Worm (Caenorhabditis elegans) whole organism, young adult: Measurements from ENCODE around the gene C09G12.5.

Experiments
- B0336.3 ChIP-seq: fragments of 200-800 bp; sonication (Bioruptor generic); IDR thresholded peaks from 2 replicates; pipeline ENCODE4 v1.3.6; 2022; ENCODE audit warnings: missing genetic modification characterization, missing compliant biosample characterization
- Y56A3A.18 ChIP-seq: fragments of 200-800 bp; sonication (Bioruptor generic); IDR thresholded peaks from 2 replicates; pipeline ENCODE4 v1.3.6; 2022; ENCODE audit warnings: missing genetic modification reagents, missing genetic modification characterization, missing compliant biosample characterization
- ama-1 ChIP-seq, 3 experiments: fragments of 150-350 bp in 1 of 3; sonication (generic microtip) in 2 of 3; optimal IDR thresholded peaks; 2 replicates each; lab custom pipeline; 2014 to 2018; ENCODE audit warnings: missing biosample characterization in 2 of 3, missing genetic modification characterization in 2 of 3, missing genetic modification reagents in 2 of 3
- aptf-3 ChIP-seq: fragments of 200-800 bp; sonication (Bioruptor generic); IDR thresholded peaks from 2 replicates; pipeline ENCODE4 v1.3.6; 2022; ENCODE audit warnings: missing genetic modification characterization, missing compliant biosample characterization
- atf-7 ChIP-seq: sonication (generic microtip); optimal IDR thresholded peaks from 2 replicates; lab custom pipeline; 2017; ENCODE audit warnings: mild to moderate bottlenecking, missing genetic modification characterization, missing compliant biosample characterization
- bed-1 ChIP-seq: fragments of 200-800 bp; sonication (Bioruptor generic); IDR thresholded peaks from 2 replicates; pipeline ENCODE4 v1.3.6; 2022; ENCODE audit warnings: missing genetic modification reagents, missing genetic modification characterization, missing compliant biosample characterization
- cebp-1 ChIP-seq, 2 experiments: fragments of 200-800 bp in 1 of 2; sonication (Bioruptor generic) in 1 of 2; sonication (generic microtip) in 1 of 2; IDR thresholded peaks in 1 of 2; optimal IDR thresholded peaks in 1 of 2; 2 replicates each; pipeline versions ENCODE4 v1.3.6 to Lab custom; 2017 to 2022; ENCODE audit warnings: missing compliant biosample characterization in 2 of 2, missing genetic modification characterization in 2 of 2, mild to moderate bottlenecking in 1 of 2, missing genetic modification reagents in 1 of 2, moderate library complexity in 1 of 2
- ceh-100 ChIP-seq: fragments of 200-800 bp; sonication (Bioruptor generic); IDR thresholded peaks from 2 replicates; pipeline ENCODE4 v1.3.6; 2022; ENCODE audit warnings: missing genetic modification reagents, missing genetic modification characterization, missing compliant biosample characterization
- chd-7 ChIP-seq: sonication (generic microtip); optimal IDR thresholded peaks from 2 replicates; lab custom pipeline; 2016; ENCODE audit warnings: mild to moderate bottlenecking, missing genetic modification characterization, moderate library complexity, missing compliant biosample characterization
- die-1 ChIP-seq: sonication (generic microtip); optimal IDR thresholded peaks from 2 replicates; lab custom pipeline; 2016; ENCODE audit warnings: missing genotype, mild to moderate bottlenecking, missing genetic modification characterization, missing compliant biosample characterization
- dpl-1 ChIP-seq: fragments of 150-350 bp; optimal IDR thresholded peaks from 2 replicates; lab custom pipeline; 2014; ENCODE audit warnings: missing biosample characterization, missing genetic modification reagents, missing genetic modification characterization
- egl-18 ChIP-seq: fragments of 200-800 bp; sonication (Bioruptor generic); IDR thresholded peaks from 2 replicates; pipeline ENCODE4 v1.3.6; 2022; ENCODE audit warnings: missing genetic modification reagents, missing genetic modification characterization, missing compliant biosample characterization
- ekl-4 ChIP-seq: fragments of 200-800 bp; sonication (Bioruptor generic); IDR thresholded peaks from 2 replicates; pipeline ENCODE4 v1.3.6; 2022; ENCODE audit warnings: missing genetic modification reagents, missing genetic modification characterization, missing compliant biosample characterization
- him-1 ChIP-seq: sonication (generic microtip); optimal IDR thresholded peaks from 2 replicates; lab custom pipeline; 2016; ENCODE audit warnings: missing genotype, missing genetic modification reagents, missing genetic modification characterization, missing compliant biosample characterization
- hlh-12 ChIP-seq: sonication (generic microtip); optimal IDR thresholded peaks from 2 replicates; lab custom pipeline; 2016; ENCODE audit warnings: missing genetic modification characterization, missing compliant biosample characterization
- hlh-26 ChIP-seq: fragments of 200-800 bp; sonication (Bioruptor generic); conservative IDR thresholded peaks from 2 replicates; pipeline ENCODE4 v1.3.6; 2022; ENCODE audit warnings: missing genetic modification reagents, missing genetic modification characterization, missing compliant biosample characterization
- hrde-1 ChIP-seq: sonication (generic microtip); optimal IDR thresholded peaks from 2 replicates; lab custom pipeline; 2016; ENCODE audit warnings: missing genetic modification characterization, mild to moderate bottlenecking, missing compliant biosample characterization, moderate library complexity, missing genotype, missing genetic modification reagents, borderline replicate concordance
- let-526 ChIP-seq: fragments of 200-800 bp; sonication (Bioruptor generic); IDR thresholded peaks from 2 replicates; pipeline ENCODE4 v1.3.6; 2022; ENCODE audit warnings: missing genetic modification reagents, missing genetic modification characterization, missing compliant biosample characterization
- madf-3 ChIP-seq: fragments of 200-800 bp; sonication (Bioruptor generic); IDR thresholded peaks from 2 replicates; pipeline ENCODE4 v1.3.6; 2022; ENCODE audit warnings: missing genetic modification reagents, missing genetic modification characterization, missing compliant biosample characterization
- madf-6 ChIP-seq: fragments of 200-800 bp; sonication (Bioruptor generic); IDR thresholded peaks from 2 replicates; pipeline ENCODE4 v1.3.6; 2022; ENCODE audit warnings: missing genetic modification reagents, missing genetic modification characterization, missing compliant biosample characterization
- nhr-80 ChIP-seq: sonication (generic microtip); optimal IDR thresholded peaks from 2 replicates; lab custom pipeline; 2016; ENCODE audit warnings: missing genetic modification characterization, missing compliant biosample characterization
- pbrm-1 ChIP-seq: fragments of 200-800 bp; sonication (Bioruptor generic); IDR thresholded peaks from 2 replicates; pipeline ENCODE4 v1.3.6; 2022; ENCODE audit warnings: missing genetic modification reagents, missing genetic modification characterization, missing compliant biosample characterization
- rcor-1 ChIP-seq: fragments of 200-800 bp; sonication (Bioruptor generic); IDR thresholded peaks from 2 replicates; pipeline ENCODE4 v1.3.6; 2022; ENCODE audit warnings: missing genetic modification reagents, missing genetic modification characterization, missing compliant biosample characterization
- rpc-1 ChIP-seq, 2 experiments: fragments of 150-350 bp in 1 of 2; sonication (generic microtip) in 1 of 2; optimal IDR thresholded peaks; 2 replicates each; lab custom pipeline; 2014 to 2018; ENCODE audit warnings: missing biosample characterization in 1 of 2, missing genetic modification characterization in 1 of 2, missing genetic modification reagents in 1 of 2, missing genotype in 1 of 2
- sdz-38 ChIP-seq: sonication (generic microtip); optimal IDR thresholded peaks from 2 replicates; lab custom pipeline; 2016; ENCODE audit warnings: missing genotype, missing genetic modification characterization, missing compliant biosample characterization
- sea-2 ChIP-seq: fragments of 200-800 bp; sonication (Bioruptor generic); IDR thresholded peaks from 2 replicates; pipeline ENCODE4 v1.3.6; 2022; ENCODE audit warnings: missing genetic modification characterization, missing compliant biosample characterization
- snpc-1.3 ChIP-seq: sonication (generic microtip); optimal IDR thresholded peaks from 2 replicates; lab custom pipeline; 2017; ENCODE audit warnings: missing genetic modification characterization, mild to moderate bottlenecking, missing compliant biosample characterization, antibody characterized with exemption, moderate library complexity, missing genotype, missing genetic modification reagents; ENCODE audit not compliant: insufficient read depth
- snpc-4 ChIP-seq, 5 experiments: fragments of 150-350 bp in 1 of 5; sonication (generic microtip) in 4 of 5; optimal IDR thresholded peaks; 2 replicates each; lab custom pipeline; 2014 to 2018; ENCODE audit warnings: missing genetic modification characterization in 5 of 5, missing biosample characterization in 3 of 5, antibody characterized with exemption in 2 of 5, mild to moderate bottlenecking in 2 of 5, missing compliant biosample characterization in 2 of 5, missing genotype in 2 of 5, moderate library complexity in 2 of 5, missing genetic modification reagents in 1 of 5
- unc-130 ChIP-seq: sonication (generic microtip); optimal IDR thresholded peaks from 2 replicates; lab custom pipeline; 2016; ENCODE audit warnings: missing genetic modification reagents, missing genetic modification characterization, missing compliant biosample characterization
- xnd-1 ChIP-seq: sonication (generic microtip); optimal IDR thresholded peaks from 2 replicates; lab custom pipeline; 2016; ENCODE audit warnings: missing genotype, missing genetic modification reagents, missing genetic modification characterization, missing compliant biosample characterization
- zim-3 ChIP-seq: sonication (generic microtip); optimal IDR thresholded peaks from 2 replicates; lab custom pipeline; 2017; ENCODE audit warnings: mild to moderate bottlenecking, missing genetic modification characterization, moderate library complexity, missing compliant biosample characterization
- ztf-3 ChIP-seq: fragments of 200-800 bp; sonication (Bioruptor generic); optimal IDR thresholded peaks from 2 replicates; lab custom pipeline; 2018; ENCODE audit warnings: mild to moderate bottlenecking, missing genetic modification characterization, missing compliant biosample characterization

The C09G12.5 gene

ce11 chrIV:3504144-3504543 is 25.0 kb downstream of the C09G12.5 start, which contains the start of gene srz-83:
Gene srz-83, plus strand, starts transcription at chrIV:3504444.
- TF ChIP-seq ztf-3: no peak
- no peak for TF ChIP-seq hlh-26 (GFP tag; lab: Robert Waterston, UW)
- TF ChIP-seq madf-3: no peak
- no peak for TF ChIP-seq egl-18 (GFP tag; lab: Robert Waterston, UW)
- TF ChIP-seq rpc-1 (optimal IDR thresholded peaks at IDR 0.05; lab: Kevin White, UChicago): no peak
- TF ChIP-seq rpc-1 (tag; optimal IDR thresholded peaks at IDR 0.05; lab: Kevin White, UChicago): no peak
- TF ChIP-seq zim-3 (tag; lab: Kevin White, UChicago): no peak
- TF ChIP-seq sea-2 (GFP tag; lab: Robert Waterston, UW): no peak
- TF ChIP-seq die-1: no peak
- no peak for TF ChIP-seq chd-7 (tag; lab: Kevin White, UChicago)
- no peak for TF ChIP-seq bed-1
- TF ChIP-seq aptf-3: no peak
- no peak for TF ChIP-seq snpc-1.3 (tag; lab: Kevin White, UChicago)
- no peak for TF ChIP-seq sdz-38 (tag; lab: Kevin White, UChicago)
- TF ChIP-seq nhr-80: no peak
- no peak for TF ChIP-seq him-1 (tag; lab: Kevin White, UChicago)
- TF ChIP-seq let-526 (GFP tag; lab: Robert Waterston, UW): no peak
- TF ChIP-seq hlh-12: no peak

DNA sequence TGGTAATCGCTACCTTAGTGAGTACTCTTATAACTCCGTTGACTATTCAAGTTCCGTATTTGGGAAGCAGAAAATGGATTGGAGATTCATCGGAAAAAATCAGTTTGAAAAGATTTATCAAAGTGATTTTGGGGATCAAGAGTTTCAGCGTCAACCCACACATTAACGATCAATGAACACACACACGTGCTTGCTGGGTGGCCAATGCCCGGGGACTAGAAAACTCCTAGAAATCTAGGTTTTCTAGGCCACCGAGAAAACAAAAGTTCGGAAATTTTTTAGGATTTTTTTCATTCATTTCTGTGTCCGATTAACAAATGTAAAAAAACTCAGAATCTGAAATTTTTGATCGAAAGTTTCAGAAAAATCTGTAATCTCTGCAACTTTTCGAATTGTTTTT is 26.8 kb downstream of the C09G12.5 start:
- TF ChIP-seq madf-6 (GFP tag; lab: Robert Waterston, UW) (peak; percentile 18; the same call in 1 of the 2 replicates), atf-7 (tag; lab: Kevin White, UChicago) (peak; percentile 32), B0336.3 (GFP tag; lab: Robert Waterston, UW) (peak; percentile 57), aptf-3 (0 out of 2 replicates have a peak, but pooled peaks have one; percentile 51), ekl-4 (no peak), hrde-1 (peak; percentile 24), ama-1 (optimal IDR thresholded peaks at IDR 0.05; lab: Kevin White, UChicago) (no peak), ama-1 (GFP tag; optimal IDR thresholded peaks at IDR 0.05; lab: Kevin White, UChicago) (no peak), snpc-4 (GFP tag; optimal IDR thresholded peaks at IDR 0.05; lab: Kevin White, UChicago) (peak; percentile 26), snpc-4 (tag; optimal IDR thresholded peaks at IDR 0.05; lab: Kevin White, UChicago) (no peak), rcor-1 (GFP tag; lab: Robert Waterston, UW) (0 out of 2 replicates have a peak, but pooled peaks have one; percentile 6), cebp-1 (GFP tag; IDR thresholded peaks at IDR 0.05; lab: Robert Waterston, UW) (no peak), cebp-1 (tag; optimal IDR thresholded peaks at IDR 0.05; lab: Kevin White, UChicago) (peak; percentile 5), Y56A3A.18 (no peak), pbrm-1 (GFP tag; lab: Robert Waterston, UW) (0 out of 2 replicates have a peak, but pooled peaks have one; percentile 38), chd-7 (tag; lab: Kevin White, UChicago) (peak; percentile 30), ceh-100 (GFP tag; lab: Robert Waterston, UW) (0 out of 2 replicates have a peak, but pooled peaks have one; percentile 11)
- TF ChIP-seq, all 124 proteins: peak for 11

DNA sequence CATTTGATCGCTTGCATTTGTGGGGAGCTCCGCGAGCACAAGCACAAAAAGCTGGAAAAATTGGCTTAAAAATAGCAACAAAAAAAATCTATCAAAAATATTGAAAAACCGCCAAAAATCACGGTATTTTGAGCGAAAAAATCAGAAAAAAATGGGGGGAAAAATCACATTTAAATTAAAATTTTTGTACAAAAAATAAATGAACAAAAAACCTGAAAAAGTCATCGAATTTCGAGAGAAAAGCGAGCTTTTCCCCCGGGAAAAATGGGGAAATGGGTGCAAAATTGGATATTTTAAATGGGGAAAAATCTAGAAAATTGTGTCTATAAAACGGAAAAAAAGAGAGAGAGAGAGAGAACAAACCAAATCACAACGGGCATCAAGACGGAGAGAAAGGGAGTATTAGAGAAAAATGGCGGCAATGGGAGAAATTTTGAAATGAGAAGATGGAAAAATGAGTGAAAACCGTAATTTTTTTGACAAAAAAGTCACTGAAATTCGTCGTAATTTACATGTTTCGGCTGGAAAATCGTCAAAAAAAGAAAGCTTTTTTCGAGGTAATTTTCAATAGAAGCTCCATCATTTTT is 30.4 kb downstream of the C09G12.5 start, which contains the start of gene ced-10:
TSS of gene ced-10 (minus strand) at position 51 of the 587 bp plus-strand sequence.
- TF ChIP-seq xnd-1 (tag; lab: Kevin White, UChicago) (no peak), dpl-1 (GFP tag; lab: Kevin White, UChicago) (no peak), Y56A3A.18 (no peak), ceh-100 (GFP tag; lab: Robert Waterston, UW) (no peak), ama-1 (optimal IDR thresholded peaks at IDR 0.05; lab: Kevin White, UChicago) (no peak), ama-1 (GFP tag; optimal IDR thresholded peaks at IDR 0.05; lab: Kevin White, UChicago) (no peak), unc-130 (no peak)
